Worm (Caenorhabditis elegans): ENCODE results near the gene cdr-2.

DNA sequence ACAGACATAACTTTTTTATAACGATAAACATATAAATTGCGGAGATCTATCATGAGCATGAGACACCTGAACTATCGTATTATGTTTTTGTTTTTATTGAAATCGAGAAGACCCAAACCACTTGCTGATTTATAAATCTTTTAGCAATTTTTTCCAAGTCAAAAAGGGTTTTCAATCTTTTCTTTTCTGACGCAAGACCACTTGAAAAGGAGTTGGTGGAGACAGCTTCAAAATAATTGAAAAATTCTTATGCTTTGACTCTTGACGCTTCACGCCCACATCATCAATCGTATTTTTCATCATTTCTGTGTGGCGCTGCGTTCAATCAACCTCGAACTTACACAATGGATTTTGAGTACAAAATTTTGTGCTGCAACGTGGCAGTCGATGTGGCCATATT lies 44.1 kb downstream of the cdr-2 start, which contains the start of gene F23H12.7:
- TF ChIP-seq him-1 (tag; optimal IDR thresholded peaks at IDR 0.05), result no peak
- no peak for TF ChIP-seq attf-3 (GFP tag; conservative IDR thresholded peaks at IDR 0.05)
- TF ChIP-seq snpc-4 (GFP tag; optimal IDR thresholded peaks at IDR 0.05), result no peak
- no peak for TF ChIP-seq snpc-4 (tag; optimal IDR thresholded peaks at IDR 0.05)
- TF ChIP-seq B0035.1 (tag; optimal IDR thresholded peaks at IDR 0.05), result no peak
- no peak for TF ChIP-seq sea-2 (GFP tag; IDR thresholded peaks at IDR 0.05)
- TF ChIP-seq hrde-1 (tag; optimal IDR thresholded peaks at IDR 0.05; ENCODE audit: borderline replicate concordance), result no peak
- no peak for TF ChIP-seq rpc-1 (optimal IDR thresholded peaks at IDR 0.05)
- TF ChIP-seq rpc-1 (tag; optimal IDR thresholded peaks at IDR 0.05), result no peak
